Fruit fly (Drosophila melanogaster): ENCODE results near the gene mre11.

mre11 gene

DNA sequence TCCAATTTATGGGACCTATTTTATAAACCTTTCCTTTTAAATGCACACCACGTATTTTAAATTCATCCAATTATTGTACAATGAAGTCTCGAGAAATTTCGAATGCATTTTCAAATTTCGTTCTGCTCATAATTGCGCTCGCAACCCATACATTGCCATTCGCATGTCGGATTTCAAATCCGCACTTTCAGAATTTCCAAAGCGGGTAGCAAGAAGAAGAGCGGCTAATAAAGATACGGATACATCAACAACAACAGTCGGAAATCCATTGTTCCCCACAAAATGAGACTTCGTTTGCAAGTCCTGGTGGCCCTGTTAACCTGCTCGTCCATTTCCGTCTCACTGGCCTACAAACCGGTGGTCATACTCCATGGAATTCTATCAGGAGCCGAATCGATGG, 1.8 kb upstream of the mre11 start, which contains the start of gene Ppt2 (continued):
- TF ChIP-seq CG10543 (GFP tag; optimal IDR thresholded peaks at IDR 0.05) (peak; percentile 8), phol (tag; optimal IDR thresholded peaks at IDR 0.05) (peak; percentile 31)

DNA sequence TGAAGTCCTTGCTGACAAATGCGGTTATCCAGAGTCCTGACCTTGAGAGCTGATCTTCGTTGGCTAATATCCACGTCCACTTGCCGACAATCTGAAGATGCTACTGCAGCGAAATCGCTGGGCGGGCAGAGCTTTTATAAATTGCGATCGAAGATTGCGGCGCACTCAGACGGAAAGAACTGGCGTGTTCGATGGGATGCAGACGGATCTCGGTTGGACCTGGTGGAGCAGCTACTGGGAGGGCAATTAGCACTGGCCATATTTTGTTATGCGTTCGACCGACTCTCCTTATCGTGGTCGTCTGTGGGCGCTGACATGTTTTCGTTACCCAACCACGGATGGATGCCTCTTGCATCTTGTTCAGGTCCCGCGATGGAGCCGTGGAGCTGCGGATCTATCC, 3.7 kb downstream of the mre11 start, which contains the start of gene Osi21:
Gene Osi21, minus strand, starts transcription at position 101 of the 400 bp plus-strand sequence.
- no peak for TF ChIP-seq Poxn (GFP tag; IDR thresholded peaks at IDR 0.05)
- no peak for TF ChIP-seq CG1233 (GFP tag; optimal IDR thresholded peaks at IDR 0.05)
- TF ChIP-seq cad (GFP tag; optimal IDR thresholded peaks at IDR 0.05): no peak
- TF ChIP-seq Hr3 (GFP tag; optimal IDR thresholded peaks at IDR 0.05): no peak
- no peak for TF ChIP-seq CG3726 (GFP tag; IDR thresholded peaks at IDR 0.05)
- TF ChIP-seq en (GFP tag; optimal IDR thresholded peaks at IDR 0.05): no peak

DNA sequence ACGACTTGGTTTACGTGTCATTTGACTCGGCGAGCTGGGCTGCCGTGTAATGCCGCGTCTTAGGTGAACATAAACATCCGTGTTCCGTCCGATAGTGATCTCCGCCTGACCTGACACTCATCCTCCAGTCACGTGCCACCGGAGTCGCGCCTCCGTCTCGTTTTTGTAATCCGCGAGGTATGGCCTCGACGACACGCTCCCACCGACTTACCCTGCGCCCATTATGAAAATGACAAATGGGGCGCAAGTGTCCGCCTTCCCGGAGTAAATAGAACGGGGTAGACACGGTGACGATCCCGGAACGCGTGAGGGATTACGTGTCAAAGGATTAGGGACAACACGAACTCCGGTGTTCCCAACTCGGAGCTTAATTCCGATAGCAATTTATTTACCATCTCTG, 13.9 kb downstream of the mre11 start:
- TF ChIP-seq Side (GFP tag; optimal IDR thresholded peaks at IDR 0.05): no peak
- peak; percentile 51 for TF ChIP-seq oc (tag; optimal IDR thresholded peaks at IDR 0.05)
- TF ChIP-seq lilli (GFP tag; optimal IDR thresholded peaks at IDR 0.05): no peak
- peak; percentile 91 for TF ChIP-seq Hey (tag; optimal IDR thresholded peaks at IDR 0.05)

DNA sequence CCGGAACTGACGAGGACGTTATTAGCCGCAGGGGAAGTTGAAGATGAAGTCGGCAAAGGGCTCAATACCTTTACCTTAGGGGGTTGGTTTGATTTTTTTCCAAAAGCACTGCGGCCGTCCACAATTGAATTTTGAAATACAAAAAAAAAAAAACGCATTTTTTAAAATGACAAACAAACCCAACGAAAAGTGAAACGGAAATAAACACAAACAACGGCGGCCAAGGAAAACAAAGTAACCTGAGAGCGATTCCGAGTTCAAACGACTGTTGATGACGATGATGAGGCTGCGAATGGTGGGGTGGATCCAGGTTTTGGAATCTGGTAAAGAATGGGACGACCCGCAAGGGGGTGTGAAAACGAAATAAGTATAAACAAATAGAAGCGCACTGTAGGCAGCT, 14.6 kb downstream of the mre11 start:
- TF ChIP-seq CG2116 (GFP tag; optimal IDR thresholded peaks at IDR 0.05): no peak
- no peak for TF ChIP-seq sens-2 (GFP tag; IDR thresholded peaks at IDR 0.05)
- no peak for TF ChIP-seq trh (GFP tag; optimal IDR thresholded peaks at IDR 0.05)
- no peak for TF ChIP-seq Spps (tag; optimal IDR thresholded peaks at IDR 0.05)
- TF ChIP-seq sqz (GFP tag; optimal IDR thresholded peaks at IDR 0.05): peak; percentile 75
- peak; percentile 7 for TF ChIP-seq run (tag; optimal IDR thresholded peaks at IDR 0.05)
- TF ChIP-seq CG11560 (tag; IDR thresholded peaks at IDR 0.05): no peak
- TF ChIP-seq hkb (optimal IDR thresholded peaks at IDR 0.05): no peak
- TF ChIP-seq hkb (GFP tag; IDR thresholded peaks at IDR 0.05): no peak
- TF ChIP-seq salm (tag; optimal IDR thresholded peaks at IDR 0.05): no peak
- no peak for TF ChIP-seq sd (tag; optimal IDR thresholded peaks at IDR 0.05)
- TF ChIP-seq CG12104 (GFP tag; optimal IDR thresholded peaks at IDR 0.05): no peak
- no peak for TF ChIP-seq Drgx (GFP tag; IDR thresholded peaks at IDR 0.05)
- TF ChIP-seq pros (GFP tag; optimal IDR thresholded peaks at IDR 0.05): peak; percentile 68
- no peak for TF ChIP-seq emc (GFP tag; optimal IDR thresholded peaks at IDR 0.05)
- no peak for TF ChIP-seq HHEX (GFP tag; optimal IDR thresholded peaks at IDR 0.05)
- TF ChIP-seq Dp (GFP tag; optimal IDR thresholded peaks at IDR 0.05): no peak
- no peak for TF ChIP-seq az2 (GFP tag; optimal IDR thresholded peaks at IDR 0.05)
- peak; percentile 27 for TF ChIP-seq sens (GFP tag)
- no peak for TF ChIP-seq oc (tag; optimal IDR thresholded peaks at IDR 0.05)
- no peak for TF ChIP-seq Hr39 (optimal IDR thresholded peaks at IDR 0.05)
- no peak for TF ChIP-seq CG5180 (GFP tag; optimal IDR thresholded peaks at IDR 0.05)
- no peak for TF ChIP-seq CG16813 (GFP tag; IDR thresholded peaks at IDR 0.05; ENCODE audit: partially characterized antibody)
- TF ChIP-seq CG1647 (GFP tag; optimal IDR thresholded peaks at IDR 0.05): no peak
- no peak for TF ChIP-seq Mes4 (GFP tag; optimal IDR thresholded peaks at IDR 0.05)
- no peak for TF ChIP-seq Dip2 (GFP tag; IDR thresholded peaks at IDR 0.05)
- TF ChIP-seq nerfin-1 (tag; optimal IDR thresholded peaks at IDR 0.05): peak; percentile 17
- no peak for TF ChIP-seq CG4282 (GFP tag; optimal IDR thresholded peaks at IDR 0.05)
- TF ChIP-seq CG17359 (tag; optimal IDR thresholded peaks at IDR 0.05): no peak
- no peak for TF ChIP-seq vfl (GFP tag; optimal IDR thresholded peaks at IDR 0.05)
- TF ChIP-seq H15 (GFP tag; IDR thresholded peaks at IDR 0.05): no peak
- TF ChIP-seq pan (optimal IDR thresholded peaks at IDR 0.05): no peak
- TF ChIP-seq pan (GFP tag; optimal IDR thresholded peaks at IDR 0.05 in 1 of 2, IDR thresholded peaks at IDR 0.05 in 1 of 2): no peak
- no peak for TF ChIP-seq CG7372 (GFP tag; IDR thresholded peaks at IDR 0.05)
- no peak for TF ChIP-seq Bdp1 (GFP tag; optimal IDR thresholded peaks at IDR 0.05)
- no peak for TF ChIP-seq CG10959 (GFP tag; IDR thresholded peaks at IDR 0.05)
- no peak for TF ChIP-seq stwl (tag; optimal IDR thresholded peaks at IDR 0.05)
- TF ChIP-seq yki (optimal IDR thresholded peaks at IDR 0.05): no peak

Measured in whole organism, embryonic.